Fruit fly (Drosophila melanogaster) whole organism, pupa: Measurements from ENCODE around the gene PIG-Wb.

Experiments used
- CG10348 ChIP-seq: fragments of 200-800 bp; sonication (Bioruptor generic); IDR thresholded peaks from 2 replicates; pipeline ENCODE4 v1.3.6; 2022; ENCODE audit warnings: missing biosample characterization, missing genetic modification characterization
- CG12605 ChIP-seq: fragments of 200-800 bp; sonication (Bioruptor generic); IDR thresholded peaks from 2 replicates; pipeline ENCODE4 v1.3.6; 2022; ENCODE audit warnings: missing biosample characterization, missing genetic modification characterization
- CG13204 ChIP-seq: fragments of 200-800 bp; sonication (Bioruptor generic); optimal IDR thresholded peaks from 2 replicates; lab custom pipeline; 2018; ENCODE audit warnings: missing biosample characterization, mild to moderate bottlenecking, missing genetic modification characterization, moderate library complexity
- CG14655 ChIP-seq: fragments of 200-800 bp; sonication (Bioruptor generic); optimal IDR thresholded peaks from 3 replicates; lab custom pipeline; 2017; ENCODE audit warnings: mild to moderate bottlenecking, missing biosample characterization, missing genetic modification reagents, missing genetic modification characterization
- CG15710 ChIP-seq: fragments of 200-800 bp; sonication (Bioruptor generic); optimal IDR thresholded peaks from 2 replicates; lab custom pipeline; 2018; ENCODE audit warnings: missing biosample characterization, mild to moderate bottlenecking, missing genetic modification characterization, moderate library complexity
- CG17806 ChIP-seq: fragments of 200-800 bp; sonication (Bioruptor generic); optimal IDR thresholded peaks from 2 replicates; lab custom pipeline; 2018; ENCODE audit warnings: missing biosample characterization, mild to moderate bottlenecking, missing genetic modification characterization, moderate library complexity
- CG32121 ChIP-seq: fragments of 200-800 bp; sonication (Bioruptor generic); IDR thresholded peaks from 2 replicates; pipeline ENCODE4 v1.3.6; 2022; ENCODE audit warnings: missing biosample characterization, missing genetic modification characterization
- CG34367 ChIP-seq: fragments of 200-800 bp; sonication (Bioruptor generic); optimal IDR thresholded peaks from 2 replicates; lab custom pipeline; 2018; ENCODE audit warnings: missing biosample characterization, mild to moderate bottlenecking, missing genetic modification characterization
- CG4496 ChIP-seq: fragments of 200-800 bp; sonication (Bioruptor generic); IDR thresholded peaks from 3 replicates; pipeline ENCODE4 v1.3.6; 2022; ENCODE audit warnings: missing biosample characterization, missing genetic modification characterization
- CG8159 ChIP-seq: fragments of 200-800 bp; sonication (Bioruptor generic); optimal IDR thresholded peaks from 3 replicates; lab custom pipeline; 2018; ENCODE audit warnings: missing biosample characterization, mild to moderate bottlenecking, missing genetic modification characterization, moderate library complexity
- CG8301 ChIP-seq: fragments of 200-800 bp; sonication (Bioruptor generic); optimal IDR thresholded peaks from 2 replicates; lab custom pipeline; 2018; ENCODE audit warnings: missing biosample characterization, mild to moderate bottlenecking, missing genetic modification characterization
- CG9948 ChIP-seq: fragments of 200-800 bp; sonication (Bioruptor generic); optimal IDR thresholded peaks from 2 replicates; lab custom pipeline; 2018; ENCODE audit warnings: missing biosample characterization, mild to moderate bottlenecking, missing genetic modification characterization, moderate library complexity
- D1 ChIP-seq: fragments of 200-800 bp; sonication (Bioruptor generic); optimal IDR thresholded peaks from 2 replicates; lab custom pipeline; 2018; ENCODE audit warnings: missing biosample characterization, mild to moderate bottlenecking, missing genetic modification characterization, moderate library complexity
- EcR ChIP-seq: fragments of 200-800 bp; sonication (Bioruptor generic); optimal IDR thresholded peaks from 3 replicates; lab custom pipeline; 2019; ENCODE audit warnings: missing biosample characterization, missing genetic modification characterization, mild to moderate bottlenecking, moderate library complexity, missing genetic modification reagents
- Ets98B ChIP-seq: fragments of 200-800 bp; sonication (Bioruptor generic); IDR thresholded peaks from 2 replicates; pipeline ENCODE4 v1.3.6; 2022; ENCODE audit warnings: missing biosample characterization, missing genetic modification characterization
- Pif1A ChIP-seq: fragments of 200-800 bp; sonication (Bioruptor generic); optimal IDR thresholded peaks from 3 replicates; lab custom pipeline; 2016; ENCODE audit warnings: missing biosample characterization, missing genetic modification characterization
- Pif1B ChIP-seq: fragments of 200-800 bp; sonication (Bioruptor generic); optimal IDR thresholded peaks from 3 replicates; lab custom pipeline; 2016; ENCODE audit warnings: missing biosample characterization, missing genetic modification characterization
- Snoo ChIP-seq: fragments of 200-800 bp; sonication (Bioruptor generic); optimal IDR thresholded peaks from 3 replicates; lab custom pipeline; 2017; ENCODE audit warnings: missing biosample characterization, mild to moderate bottlenecking, missing genetic modification characterization, inconsistent platforms
- fd96Ca ChIP-seq: fragments of 200-800 bp; sonication (Bioruptor generic); IDR thresholded peaks from 3 replicates; pipeline ENCODE4 v1.3.6; 2022; ENCODE audit warnings: missing biosample characterization, missing genetic modification characterization
- gl ChIP-seq: fragments of 200-800 bp; sonication (Bioruptor generic); optimal IDR thresholded peaks from 2 replicates; lab custom pipeline; 2018; ENCODE audit warnings: missing biosample characterization, mild to moderate bottlenecking, missing genetic modification characterization
- rn ChIP-seq: fragments of 200-800 bp; sonication (Bioruptor generic); IDR thresholded peaks from 2 replicates; pipeline ENCODE4 v1.3.6; 2022; ENCODE audit warnings: missing biosample characterization, missing genetic modification characterization

PIG-Wb gene

dm6 chr3L:1692122-1692786 is 45.7 kb downstream of the PIG-Wb start:
- TF ChIP-seq D1 (peak; percentile 56), CG8159 (tag; lab: Kevin White, UChicago) (peak; percentile 88), CG12605 (peak; percentile 70), fd96Ca (GFP tag; lab: Robert Waterston, UW) (peak; percentile 89), CG34367 (tag; lab: Kevin White, UChicago) (peak; percentile 90), CG10348 (GFP tag; lab: Robert Waterston, UW) (no peak), Snoo (tag; lab: Kevin White, UChicago) (peak; percentile 87), CG15710 (tag; lab: Kevin White, UChicago) (peak; percentile 92), gl (tag; lab: Kevin White, UChicago) (peak; percentile 90), Ets98B (GFP tag; lab: Robert Waterston, UW) (peak; percentile 76), CG9948 (peak; percentile 91), Pif1B (peak; percentile 81), EcR (GFP tag; lab: Kevin White, UChicago) (peak; percentile 76), CG17806 (tag; lab: Kevin White, UChicago) (peak; percentile 78), CG32121 (GFP tag; lab: Robert Waterston, UW) (peak; percentile 63), CG14655 (GFP tag; lab: Kevin White, UChicago) (peak; percentile 78), Pif1A (peak; percentile 88), rn (GFP tag; lab: Robert Waterston, UW) (peak; percentile 80), CG4496 (GFP tag; lab: Robert Waterston, UW) (peak; percentile 90), CG13204 (GFP tag; lab: Kevin White, UChicago) (peak; percentile 83), CG8301 (peak; percentile 81)

dm6 chr3L:1690727-1691413 is 47.0 kb downstream of the PIG-Wb start:
- TF ChIP-seq CG12605, result peak; percentile 63
- peak; percentile 79 for TF ChIP-seq CG15710 (tag; lab: Kevin White, UChicago)
- TF ChIP-seq EcR (GFP tag; lab: Kevin White, UChicago), result no peak
- TF ChIP-seq CG8159 (tag; lab: Kevin White, UChicago), result peak; percentile 86
- TF ChIP-seq D1, result peak; percentile 28
- TF ChIP-seq fd96Ca (GFP tag; lab: Robert Waterston, UW), result peak; percentile 86
- peak; percentile 54 for TF ChIP-seq Snoo (tag; lab: Kevin White, UChicago)
- peak; percentile 83 for TF ChIP-seq CG17806 (tag; lab: Kevin White, UChicago)
- TF ChIP-seq CG34367 (tag; lab: Kevin White, UChicago), result peak; percentile 72
- peak; percentile 70 for TF ChIP-seq gl (tag; lab: Kevin White, UChicago)
- peak; percentile 85 for TF ChIP-seq CG9948
- no peak for TF ChIP-seq CG10348 (GFP tag; lab: Robert Waterston, UW)
- peak; percentile 55; the same call in 1 of the 2 replicates for TF ChIP-seq CG32121 (GFP tag; lab: Robert Waterston, UW)
- peak; percentile 77 for TF ChIP-seq CG8301
- peak; percentile 73 for TF ChIP-seq Pif1B
- TF ChIP-seq CG14655 (GFP tag; lab: Kevin White, UChicago), result peak; percentile 81
- peak; percentile 86 for TF ChIP-seq Pif1A
- TF ChIP-seq CG13204 (GFP tag; lab: Kevin White, UChicago), result peak; percentile 39
- peak; percentile 72 for TF ChIP-seq Ets98B (GFP tag; lab: Robert Waterston, UW)
- peak; percentile 86 for TF ChIP-seq CG4496 (GFP tag; lab: Robert Waterston, UW)
- TF ChIP-seq rn (GFP tag; lab: Robert Waterston, UW), result peak; percentile 44; the same call in 1 of the 2 replicates

- no peak for TF ChIP-seq gl (tag; lab: Kevin White, UChicago)
- no peak for TF ChIP-seq D1
- peak; percentile 26 for TF ChIP-seq EcR (GFP tag; lab: Kevin White, UChicago)
- peak; percentile 49; the same call in 1 of the 3 replicates for TF ChIP-seq fd96Ca (GFP tag; lab: Robert Waterston, UW)
- peak; percentile 28 for TF ChIP-seq Ets98B (GFP tag; lab: Robert Waterston, UW)
- peak; percentile 59 for TF ChIP-seq CG13204 (GFP tag; lab: Kevin White, UChicago)
- peak; percentile 89 for TF ChIP-seq CG4496 (GFP tag; lab: Robert Waterston, UW)
- no peak for TF ChIP-seq CG9948
These were observed 49.3 kb downstream of the PIG-Wb start for dm6 chr3L:1688569-1688968.

dm6 chr3L:1688161-1688560 is 49.7 kb downstream of the PIG-Wb start:
- TF ChIP-seq CG32121 (GFP tag; lab: Robert Waterston, UW) (no peak), CG17806 (tag; lab: Kevin White, UChicago) (no peak), CG4496 (GFP tag; lab: Robert Waterston, UW) (no peak), CG14655 (GFP tag; lab: Kevin White, UChicago) (peak; percentile 50), CG8301 (peak; percentile 42), CG12605 (no peak), CG9948 (peak; percentile 12), EcR (GFP tag; lab: Kevin White, UChicago) (no peak), gl (tag; lab: Kevin White, UChicago) (no peak), D1 (no peak), rn (GFP tag; lab: Robert Waterston, UW) (no peak), CG34367 (tag; lab: Kevin White, UChicago) (no peak), CG10348 (GFP tag; lab: Robert Waterston, UW) (no peak), Pif1B (no peak), CG15710 (tag; lab: Kevin White, UChicago) (no peak), CG8159 (tag; lab: Kevin White, UChicago) (peak; percentile 22)
